Worm (Caenorhabditis elegans): ENCODE results near the gene toc-1.

toc-1 gene

ce11 chrIII:5233140-5233539 lies 41.9 kb upstream of the toc-1 start:
- TF ChIP-seq nhr-237 (tag; optimal IDR thresholded peaks at IDR 0.05) = no peak
- no peak for TF ChIP-seq nhr-76 (tag; optimal IDR thresholded peaks at IDR 0.05)
- TF ChIP-seq rnt-1 (tag; optimal IDR thresholded peaks at IDR 0.05) = peak; percentile 15
- TF ChIP-seq dpl-1 (GFP tag; optimal IDR thresholded peaks at IDR 0.05) = peak in 1 of 3 experiments; percentile 20

DNA sequence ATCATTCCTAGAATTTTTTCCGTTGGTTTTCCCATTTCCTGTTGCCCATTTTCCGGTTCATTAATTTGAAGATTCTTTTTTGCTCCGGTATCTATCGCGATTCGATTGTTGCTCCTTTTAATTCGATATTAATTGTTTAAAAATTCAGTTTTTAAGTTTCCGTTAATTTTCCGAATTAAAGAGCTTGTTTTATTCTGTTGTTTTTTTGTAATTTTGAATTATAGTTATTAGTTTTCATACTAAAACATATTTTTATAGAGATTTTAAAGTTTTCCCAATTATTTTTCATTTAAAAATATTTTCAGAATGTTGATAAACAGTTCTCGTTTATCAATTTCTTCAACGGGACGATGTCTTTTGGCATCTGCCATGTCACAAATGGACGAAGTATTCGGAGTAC lies 40.7 kb upstream of the toc-1 start, which contains the start of gene mrps-26:
mrps-26 (plus strand) TSS at position 301 of the 400 bp plus-strand sequence.
- TF ChIP-seq aly-2 (tag; optimal IDR thresholded peaks at IDR 0.05) (no peak), hlh-4 (tag; optimal IDR thresholded peaks at IDR 0.05) (no peak), unc-62 (GFP tag; optimal IDR thresholded peaks at IDR 0.05) (no peak)

ce11 chrIII:5236104-5236503 lies 38.9 kb upstream of the toc-1 start, which contains the start of gene prx-10:
prx-10 (plus strand) TSS chrIII:5236404.
- no peak for TF ChIP-seq ztf-4 (tag; optimal IDR thresholded peaks at IDR 0.05)
- TF ChIP-seq nhr-85 (tag) = peak; percentile 33

- TF ChIP-seq fkh-8 (tag; optimal IDR thresholded peaks at IDR 0.05) (no peak), efl-1 (optimal IDR thresholded peaks at IDR 0.05) (no peak), efl-1 (GFP tag; optimal IDR thresholded peaks at IDR 0.05 in 1 of 2) (peak in 1 of 2 experiments; percentile 77)
These were observed 33.2 kb upstream of the toc-1 start for ce11 chrIII:5241854-5242253.

- TF ChIP-seq lin-15B (tag; optimal IDR thresholded peaks at IDR 0.05) (no peak), nhr-19 (GFP tag; conservative IDR thresholded peaks at IDR 0.05) (no peak), hpl-2 (GFP tag; optimal IDR thresholded peaks at IDR 0.05) (no peak), blmp-1 (tag; optimal IDR thresholded peaks at IDR 0.05) (no peak), nhr-47 (tag; optimal IDR thresholded peaks at IDR 0.05) (no peak), nhr-90 (tag; optimal IDR thresholded peaks at IDR 0.05; ENCODE audit: poor library complexity) (no peak), swsn-7 (tag; optimal IDR thresholded peaks at IDR 0.05) (no peak), C34B4.2 (tag; optimal IDR thresholded peaks at IDR 0.05) (no peak), irx-1 (tag; optimal IDR thresholded peaks at IDR 0.05) (no peak), fkh-8 (tag; optimal IDR thresholded peaks at IDR 0.05) (no peak), pax-3 (tag; optimal IDR thresholded peaks at IDR 0.05) (no peak), vab-15 (tag; optimal IDR thresholded peaks at IDR 0.05) (no peak)
These were observed 30.5 kb upstream of the toc-1 start, which contains the start of gene cnd-1 for ce11 chrIII:5244539-5244938. cnd-1 (minus strand) TSS chrIII:5244639.

DNA sequence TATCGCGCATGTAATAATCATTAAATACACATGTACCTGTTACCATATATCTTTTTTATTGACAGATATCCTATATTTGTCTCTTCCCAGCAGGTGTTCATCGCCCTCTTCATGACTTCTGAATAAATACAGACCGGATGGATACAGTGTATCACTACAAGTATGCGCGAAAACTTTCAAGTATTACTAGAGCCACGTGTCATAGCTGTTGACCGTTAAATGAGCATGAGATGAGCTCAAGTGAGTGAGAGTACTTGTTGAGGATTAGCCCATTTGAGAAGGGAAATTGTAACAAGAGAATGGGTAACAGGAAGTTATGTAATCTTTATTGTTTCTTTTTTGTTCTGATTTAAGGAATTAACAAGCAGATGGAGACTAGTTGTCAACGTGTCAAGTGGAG lies 30.0 kb upstream of the toc-1 start:
- TF ChIP-seq nhr-20 (tag; optimal IDR thresholded peaks at IDR 0.05) = no peak
- TF ChIP-seq nhr-19 (GFP tag; conservative IDR thresholded peaks at IDR 0.05) = no peak
- TF ChIP-seq C16A3.4 (tag; optimal IDR thresholded peaks at IDR 0.05) = no peak
- TF ChIP-seq pqm-1 (tag; optimal IDR thresholded peaks at IDR 0.05) = no peak
- TF ChIP-seq tbx-2 (tag; optimal IDR thresholded peaks at IDR 0.05) = no peak
- no peak for TF ChIP-seq jun-1 (tag; optimal IDR thresholded peaks at IDR 0.05)
- no peak for TF ChIP-seq nhr-85 (tag)
- no peak for TF ChIP-seq efl-1 (optimal IDR thresholded peaks at IDR 0.05)
- TF ChIP-seq efl-1 (GFP tag; optimal IDR thresholded peaks at IDR 0.05 in 1 of 2) = no peak
- no peak for TF ChIP-seq alr-1 (tag; optimal IDR thresholded peaks at IDR 0.05; ENCODE audit: borderline replicate concordance)
- no peak for TF ChIP-seq fkh-10 (GFP tag; optimal IDR thresholded peaks at IDR 0.05)
- TF ChIP-seq fos-1 (tag; optimal IDR thresholded peaks at IDR 0.05) = no peak

DNA sequence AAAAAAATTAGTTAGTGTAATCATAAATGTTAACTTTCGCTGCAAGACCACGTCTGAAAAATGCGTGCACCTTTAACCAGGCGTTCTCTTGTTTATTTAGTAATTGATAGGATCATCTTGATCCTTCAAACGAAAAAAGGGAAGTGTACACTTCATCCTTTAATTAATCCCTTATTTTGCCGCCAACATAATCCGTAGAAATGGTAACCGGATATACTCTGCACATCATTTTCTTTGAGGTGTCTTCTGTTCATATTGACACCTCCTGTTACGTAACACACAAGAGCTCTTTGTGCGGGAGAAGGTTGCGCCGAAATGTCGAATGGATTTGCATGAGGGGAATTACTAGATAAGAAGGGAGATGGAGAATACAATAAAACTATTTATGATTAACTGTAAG lies 26.3 kb upstream of the toc-1 start:
- TF ChIP-seq ets-5 (GFP tag; IDR thresholded peaks at IDR 0.05) (no peak), hlh-17 (GFP tag; optimal IDR thresholded peaks at IDR 0.05; ENCODE audit: borderline replicate concordance) (no peak), efl-1 (optimal IDR thresholded peaks at IDR 0.05) (no peak), efl-1 (GFP tag; optimal IDR thresholded peaks at IDR 0.05 in 1 of 2) (peak in 1 of 2 experiments; percentile 29), mef-2 (tag; optimal IDR thresholded peaks at IDR 0.05) (no peak), nhr-77 (tag; optimal IDR thresholded peaks at IDR 0.05) (no peak), dsc-1 (tag; optimal IDR thresholded peaks at IDR 0.05) (peak; percentile 48), C16A3.4 (tag; optimal IDR thresholded peaks at IDR 0.05) (no peak), egl-13 (tag; optimal IDR thresholded peaks at IDR 0.05) (no peak)

Data from whole organism, L1 larva.